Fruit fly (Drosophila melanogaster) whole organism, embryonic: ENCODE data around the gene Cp7Fa.

ENCODE experiments used
- BEAF-32 ChIP-seq: fragments of 200-800 bp; sonication (Bioruptor generic); optimal IDR thresholded peaks from 3 replicates; lab custom pipeline; 2017; ENCODE audit warnings: missing biosample characterization, missing genetic modification characterization, mild to moderate bottlenecking, moderate library complexity, missing genetic modification reagents
- Bgb ChIP-seq: fragments of 200-800 bp; sonication (Bioruptor generic); IDR thresholded peaks from 2 replicates; pipeline ENCODE4 v1.3.6; 2022; ENCODE audit warnings: missing biosample characterization, missing genetic modification characterization; ENCODE audit not compliant: partially characterized antibody
- CG10147 ChIP-seq: fragments of 200-800 bp; sonication (Bioruptor generic); optimal IDR thresholded peaks from 2 replicates; lab custom pipeline; 2019; ENCODE audit warnings: missing biosample characterization, mild to moderate bottlenecking, missing genetic modification characterization, moderate library complexity
- CG11696 ChIP-seq: fragments of 200-800 bp; sonication (Bioruptor generic); IDR thresholded peaks from 2 replicates; pipeline ENCODE4 v1.3.6; 2022; ENCODE audit warnings: missing biosample characterization, missing genetic modification characterization
- CG12071 ChIP-seq: fragments of 200-800 bp; sonication (Bioruptor generic); optimal IDR thresholded peaks from 3 replicates; lab custom pipeline; 2018; ENCODE audit warnings: missing biosample characterization, mild to moderate bottlenecking, missing genetic modification characterization
- CG12659 ChIP-seq: fragments of 200-800 bp; sonication (Bioruptor generic); optimal IDR thresholded peaks from 3 replicates; lab custom pipeline; 2017; ENCODE audit warnings: mild to moderate bottlenecking, missing biosample characterization, missing genetic modification reagents, missing genetic modification characterization
- CG12942 ChIP-seq: fragments of 200-800 bp; sonication (Bioruptor generic); optimal IDR thresholded peaks from 3 replicates; lab custom pipeline; 2016; ENCODE audit warnings: missing biosample characterization, missing genetic modification characterization
- CG16813 ChIP-seq: fragments of 200-800 bp; sonication (Bioruptor generic); IDR thresholded peaks from 3 replicates; pipeline ENCODE4 v1.3.6; 2022; ENCODE audit warnings: missing biosample characterization, missing genetic modification characterization; ENCODE audit not compliant: partially characterized antibody
- CG32532 ChIP-seq: fragments of 200-800 bp; sonication (Bioruptor generic); IDR thresholded peaks from 2 replicates; pipeline ENCODE4 v1.3.6; 2022; ENCODE audit warnings: missing biosample characterization, missing genetic modification characterization
- CG3995 ChIP-seq: fragments of 200-800 bp; sonication (Bioruptor generic); optimal IDR thresholded peaks from 3 replicates; lab custom pipeline; 2016; ENCODE audit warnings: missing biosample characterization, missing genetic modification characterization
- CG6791 ChIP-seq: fragments of 200-800 bp; sonication (Bioruptor generic); IDR thresholded peaks from 3 replicates; pipeline ENCODE4 v1.3.6; 2022; ENCODE audit warnings: missing biosample characterization, missing genetic modification characterization; ENCODE audit not compliant: partially characterized antibody
- CG7372 ChIP-seq: fragments of 200-800 bp; sonication (Bioruptor generic); IDR thresholded peaks from 2 replicates; pipeline ENCODE4 v1.3.6; 2022; ENCODE audit warnings: missing biosample characterization, missing genetic modification characterization
- Dll ChIP-seq: fragments of 200-800 bp; sonication (Bioruptor generic); IDR thresholded peaks from 4 replicates; pipeline ENCODE4 v1.3.6; 2022; ENCODE audit warnings: missing biosample characterization, missing genetic modification characterization; ENCODE audit not compliant: partially characterized antibody
- Doc3 ChIP-seq: fragments of 200-800 bp; sonication (Bioruptor generic); IDR thresholded peaks from 3 replicates; pipeline ENCODE4 v1.3.6; 2022; ENCODE audit warnings: missing biosample characterization, missing genetic modification characterization; ENCODE audit not compliant: partially characterized antibody
- HmgD ChIP-seq: fragments of 200-800 bp; sonication (Bioruptor generic); optimal IDR thresholded peaks from 3 replicates; lab custom pipeline; 2016; ENCODE audit warnings: missing biosample characterization, missing genetic modification characterization
- Hmr ChIP-seq: fragments of 200-800 bp; sonication (Bioruptor generic); optimal IDR thresholded peaks from 3 replicates; lab custom pipeline; 2017; ENCODE audit warnings: mild to moderate bottlenecking, missing biosample characterization, missing genetic modification reagents, missing genetic modification characterization
- Hr39 ChIP-seq: fragments of >200 bp; optimal IDR thresholded peaks from 2 replicates; lab custom pipeline; 2017
- Lhr ChIP-seq: fragments of 200-800 bp; sonication (Bioruptor generic); optimal IDR thresholded peaks from 3 replicates; lab custom pipeline; 2017; ENCODE audit warnings: mild to moderate bottlenecking, missing biosample characterization, missing genetic modification reagents, missing genetic modification characterization
- Rx ChIP-seq: fragments of 200-800 bp; sonication (Bioruptor generic); IDR thresholded peaks from 2 replicates; pipeline ENCODE4 v1.3.6; 2022; ENCODE audit warnings: missing biosample characterization, missing genetic modification characterization
- Scr ChIP-seq: fragments of 200-800 bp; sonication (Bioruptor generic); IDR thresholded peaks from 2 replicates; pipeline ENCODE4 v1.3.6; 2022; ENCODE audit warnings: missing biosample characterization, missing genetic modification characterization; ENCODE audit not compliant: partially characterized antibody
- Sry-δ ChIP-seq: fragments of 200-800 bp; sonication (Bioruptor generic); optimal IDR thresholded peaks from 2 replicates; lab custom pipeline; 2016; ENCODE audit warnings: missing biosample characterization, missing genetic modification characterization
- TFAM ChIP-seq: fragments of 200-800 bp; sonication (Bioruptor generic); optimal IDR thresholded peaks from 2 replicates; lab custom pipeline; 2017; ENCODE audit warnings: missing biosample characterization, missing genetic modification characterization, inconsistent platforms
- cg ChIP-seq: fragments of 200-800 bp; sonication (Bioruptor generic); optimal IDR thresholded peaks from 3 replicates; lab custom pipeline; 2019; ENCODE audit warnings: missing biosample characterization, mild to moderate bottlenecking, missing genetic modification characterization, moderate library complexity
- chm ChIP-seq: fragments of 200-800 bp; sonication (Bioruptor generic); IDR thresholded peaks from 2 replicates; pipeline ENCODE4 v1.3.6; 2022; ENCODE audit warnings: missing biosample characterization, missing genetic modification characterization
- ems ChIP-seq: fragments of 200-800 bp; sonication (Bioruptor generic); optimal IDR thresholded peaks from 3 replicates; lab custom pipeline; 2016; ENCODE audit warnings: missing biosample characterization, missing genetic modification characterization
- gsb ChIP-seq: fragments of 200-800 bp; sonication (Bioruptor generic); IDR thresholded peaks from 2 replicates; pipeline ENCODE4 v1.3.6; 2022; ENCODE audit warnings: missing biosample characterization, missing genetic modification characterization
- hbn ChIP-seq: fragments of 200-800 bp; sonication (Bioruptor generic); IDR thresholded peaks from 2 replicates; pipeline ENCODE4 v1.3.6; 2022; ENCODE audit warnings: missing biosample characterization, missing genetic modification characterization; ENCODE audit not compliant: partially characterized antibody
- knrl ChIP-seq: fragments of 200-800 bp; sonication (Bioruptor generic); IDR thresholded peaks from 3 replicates; pipeline ENCODE4 v1.3.6; 2022; ENCODE audit warnings: missing biosample characterization, missing genetic modification characterization; ENCODE audit not compliant: partially characterized antibody
- lab ChIP-seq: fragments of 200-800 bp; sonication (Bioruptor generic); optimal IDR thresholded peaks from 3 replicates; lab custom pipeline; 2017; ENCODE audit warnings: missing biosample characterization, missing genetic modification characterization, mild to moderate bottlenecking, moderate library complexity, missing genetic modification reagents
- nerfin-2 ChIP-seq: fragments of 200-800 bp; sonication (Bioruptor generic); IDR thresholded peaks from 2 replicates; pipeline ENCODE4 v1.3.6; 2022; ENCODE audit warnings: missing biosample characterization, missing genetic modification characterization; ENCODE audit not compliant: partially characterized antibody
- oc ChIP-seq: fragments of 200-800 bp; sonication (Bioruptor generic); optimal IDR thresholded peaks from 2 replicates; lab custom pipeline; 2018; ENCODE audit warnings: missing biosample characterization, mild to moderate bottlenecking, missing genetic modification characterization, moderate library complexity
- row ChIP-seq: fragments of 200-800 bp; sonication (Bioruptor generic); IDR thresholded peaks from 3 replicates; pipeline ENCODE4 v1.3.6; 2022; ENCODE audit warnings: missing biosample characterization, missing genetic modification characterization
- sim ChIP-seq: fragments of 200-800 bp; sonication (Bioruptor generic); IDR thresholded peaks from 2 replicates; pipeline ENCODE4 v1.3.6; 2022; ENCODE audit warnings: missing biosample characterization, missing genetic modification characterization
- sqz ChIP-seq: fragments of 200-800 bp; sonication (Bioruptor generic); optimal IDR thresholded peaks from 3 replicates; lab custom pipeline; 2018; ENCODE audit warnings: missing biosample characterization, mild to moderate bottlenecking, missing genetic modification characterization
- unc-4 ChIP-seq: fragments of 200-800 bp; sonication (Bioruptor generic); IDR thresholded peaks from 2 replicates; pipeline ENCODE4 v1.3.6; 2022; ENCODE audit warnings: missing biosample characterization, missing genetic modification characterization; ENCODE audit not compliant: partially characterized antibody

Gene Cp7Fa

DNA sequence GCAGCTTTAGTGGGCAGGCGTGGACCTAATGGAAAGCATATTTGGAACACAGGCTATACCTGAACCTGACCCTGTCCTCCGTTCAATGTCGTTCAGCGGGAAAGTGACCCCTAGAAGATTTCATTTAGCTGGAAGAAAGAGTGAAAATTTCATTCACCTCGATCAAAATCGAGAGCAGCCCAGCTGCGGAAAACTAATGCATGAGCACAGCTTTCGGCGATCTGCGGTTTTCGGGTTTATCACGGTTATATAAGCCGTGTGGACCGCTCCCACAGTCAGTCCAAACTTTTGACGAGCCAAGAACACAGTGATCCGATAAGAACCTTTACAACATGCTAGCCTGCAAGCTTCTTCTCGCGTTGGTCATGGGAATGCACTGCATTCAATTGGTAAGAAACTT lies at the start of gene Cp7Fa:
Cp7Fa (plus strand) TSS at position 301 of the 400 bp plus-strand sequence.
- TF ChIP-seq CG12659 (GFP tag; lab: Kevin White, UChicago): no peak
- no peak for TF ChIP-seq CG10147 (GFP tag; lab: Kevin White, UChicago)
- TF ChIP-seq ems (GFP tag; lab: Kevin White, UChicago): no peak
- TF ChIP-seq oc (tag; lab: Kevin White, UChicago): no peak
- TF ChIP-seq, all 482 proteins: peak for 0

DNA sequence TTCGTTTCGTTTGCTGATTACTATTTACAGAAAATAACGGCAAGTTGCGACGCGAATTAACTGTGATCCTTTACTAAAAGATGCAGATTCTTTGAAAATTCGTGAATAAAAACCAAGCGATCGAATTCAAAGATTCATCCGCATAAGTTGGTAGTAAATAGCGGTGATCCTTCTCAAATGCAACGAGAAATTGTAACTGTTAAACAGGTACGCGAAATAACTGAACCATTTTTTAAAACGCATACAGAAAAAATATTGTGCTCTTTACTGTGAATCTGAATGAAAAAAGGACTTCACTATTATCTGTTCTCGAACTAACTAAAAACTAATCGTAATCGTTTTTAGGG lies 49.3 kb upstream of the Cp7Fa start:
- TF ChIP-seq cg (GFP tag; lab: Kevin White, UChicago) (peak; percentile 10), gsb (GFP tag; lab: Robert Waterston, UW) (no peak), Hr39 (lab: Kevin White, UChicago) (peak; percentile 86), hbn (GFP tag; lab: Robert Waterston, UW) (0 out of 2 replicates have a peak, but pooled peaks have one; percentile 5), sqz (GFP tag; lab: Kevin White, UChicago) (peak; percentile 7)
- TF ChIP-seq, all 482 proteins: peak for 4

DNA sequence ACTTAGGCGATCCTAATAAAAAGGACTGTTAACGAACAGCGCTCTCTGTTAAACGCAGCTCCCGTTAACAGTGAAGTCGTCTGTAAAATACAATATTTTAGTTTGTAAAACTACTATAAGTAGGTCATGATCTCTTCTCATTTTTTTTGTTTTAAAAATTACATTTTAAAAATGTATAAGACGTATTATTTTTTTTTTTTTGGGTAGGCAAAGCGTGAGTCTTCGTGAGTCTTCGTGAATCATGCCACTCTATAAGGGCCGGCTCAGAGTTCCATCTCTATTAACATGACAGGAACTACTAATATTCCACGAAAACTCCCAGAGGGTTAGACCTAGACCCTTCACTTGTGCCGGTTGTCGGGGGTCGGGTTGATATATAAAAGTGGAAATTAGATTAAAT lies 48.0 kb upstream of the Cp7Fa start:
- TF ChIP-seq row (GFP tag; lab: Robert Waterston, UW) (peak; percentile 36; the same call in 1 of the 3 replicates), Sry-δ (peak; percentile 31), TFAM (GFP tag; lab: Kevin White, UChicago) (no peak), Bgb (GFP tag; lab: Robert Waterston, UW) (0 out of 2 replicates have a peak, but pooled peaks have one; percentile 8), Hmr (no peak), CG3995 (GFP tag; lab: Kevin White, UChicago) (no peak), CG7372 (GFP tag; lab: Robert Waterston, UW) (no peak), oc (tag; lab: Kevin White, UChicago) (no peak), unc-4 (0 out of 2 replicates have a peak, but pooled peaks have one; percentile 37), knrl (GFP tag; lab: Robert Waterston, UW) (0 out of 3 replicates have a peak, but pooled peaks have one; percentile 7), Lhr (no peak), HmgD (GFP tag; lab: Kevin White, UChicago) (no peak), CG6791 (peak; percentile 40; the same call in 1 of the 3 replicates), Dll (GFP tag; lab: Robert Waterston, UW) (peak; percentile 62; the same call in 2 of the 4 replicates), Doc3 (peak; percentile 47; the same call in 2 of the 3 replicates), BEAF-32 (GFP tag; lab: Kevin White, UChicago) (peak; percentile 49), Scr (peak; percentile 35; the same call in 1 of the 2 replicates), sim (GFP tag; lab: Robert Waterston, UW) (no peak), CG16813 (GFP tag; lab: Robert Waterston, UW) (0 out of 3 replicates have a peak, but pooled peaks have one; percentile 12)

DNA sequence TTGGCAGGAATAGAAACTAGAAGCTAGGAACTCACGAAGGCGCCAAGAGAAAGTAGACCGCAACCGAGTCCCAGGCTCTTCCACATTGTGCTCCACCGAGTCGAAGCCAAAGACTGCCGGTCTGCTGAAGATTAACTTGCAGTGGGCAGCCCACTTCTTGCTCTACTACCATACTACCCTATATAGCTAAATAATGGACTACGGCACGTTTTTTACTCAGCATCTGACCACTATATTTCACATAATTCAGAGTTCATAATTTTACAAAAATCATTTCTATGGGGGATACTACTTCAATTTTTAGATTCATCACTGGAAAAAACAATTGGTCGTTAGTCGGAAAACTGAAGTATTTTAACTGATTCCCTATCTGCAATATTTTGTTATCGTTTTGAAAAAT lies 37.0 kb upstream of the Cp7Fa start, which contains the start of gene CG32712:
CG32712 (minus strand) TSS at position 101 of the 400 bp plus-strand sequence.
- no peak for TF ChIP-seq CG12942 (GFP tag; lab: Kevin White, UChicago)
- no peak for TF ChIP-seq lab (GFP tag; lab: Kevin White, UChicago)
- TF ChIP-seq CG11696: no peak
- TF ChIP-seq chm (GFP tag; lab: Robert Waterston, UW): no peak
- TF ChIP-seq CG12071 (GFP tag; lab: Kevin White, UChicago): no peak
- TF ChIP-seq CG32532 (GFP tag; lab: Robert Waterston, UW): no peak
- TF ChIP-seq nerfin-2: no peak
- TF ChIP-seq Rx (GFP tag; lab: Robert Waterston, UW): no peak
- TF ChIP-seq, all 482 proteins: peak for 0
